Worm (Caenorhabditis elegans) whole organism, L4/young adult: Measurements from ENCODE around the gene aly-2.
"Not testable (repeated sequence)": the region's sequence is repeated elsewhere in the genome, so short reads cannot be mapped to it uniquely, and the experiment has no call there.

Experiments used
- W03F9.2 ChIP-seq: fragments of 150-350 bp; optimal IDR thresholded peaks from 2 replicates; lab custom pipeline; 2014; ENCODE audit warnings: missing biosample characterization, missing genetic modification characterization
- dao-5 ChIP-seq: sonication (generic microtip); optimal IDR thresholded peaks from 2 replicates; lab custom pipeline; 2016; ENCODE audit warnings: missing genotype, missing genetic modification characterization, moderate library complexity, missing compliant biosample characterization
- him-1 ChIP-seq: sonication (generic microtip); optimal IDR thresholded peaks from 2 replicates; lab custom pipeline; 2016; ENCODE audit warnings: missing genotype, missing genetic modification reagents, missing genetic modification characterization, missing compliant biosample characterization

Gene aly-2

DNA sequence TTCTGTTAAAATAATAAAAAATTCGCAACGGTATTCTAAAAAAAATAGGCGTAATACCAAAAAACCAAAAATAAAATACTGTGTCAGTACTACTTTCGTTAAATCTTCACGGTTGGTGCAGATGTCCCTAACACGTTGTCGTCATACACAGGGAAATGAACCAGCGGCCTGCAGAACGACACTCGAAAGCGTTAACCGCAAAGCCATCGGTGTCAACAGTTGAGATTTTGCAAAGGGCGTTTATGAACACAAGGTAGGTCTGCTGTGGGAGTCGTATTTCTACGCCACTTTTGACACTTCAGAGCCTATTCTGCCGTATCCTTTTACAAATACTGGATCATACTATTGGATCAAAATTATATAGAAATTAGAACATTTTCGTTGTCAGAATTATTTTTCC lies 43.9 kb downstream of the aly-2 start:
- TF ChIP-seq W03F9.2 (tag; lab: Kevin White, UChicago): peak; percentile 33
- peak; percentile 74 for TF ChIP-seq dao-5
- TF ChIP-seq him-1 (tag; lab: Kevin White, UChicago): peak; percentile 69

DNA sequence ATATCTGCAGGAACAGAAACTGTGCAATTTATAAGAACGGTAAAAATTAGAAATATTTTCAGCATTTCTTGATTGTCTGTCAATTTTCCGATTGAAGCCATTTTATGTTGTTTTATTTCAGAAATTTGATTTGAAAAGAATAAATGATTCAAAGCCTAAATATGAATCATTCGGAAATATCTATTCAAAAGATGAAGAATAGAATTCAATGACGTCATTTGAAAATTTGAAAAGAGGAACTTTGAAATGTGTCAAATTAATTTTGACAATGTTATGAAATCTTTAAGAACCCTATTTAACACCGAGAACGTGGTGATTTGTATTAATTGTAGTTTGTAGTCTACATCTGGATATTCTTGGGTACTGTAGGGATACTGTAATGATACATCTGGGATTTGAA lies 45.3 kb downstream of the aly-2 start, which contains the start of gene C46C2.5:
Gene C46C2.5, minus strand, starts transcription at position 101 of the 400 bp plus-strand sequence.
- TF ChIP-seq W03F9.2 (tag; lab: Kevin White, UChicago): no peak
- no peak for TF ChIP-seq him-1 (tag; lab: Kevin White, UChicago)
- TF ChIP-seq dao-5: no peak

DNA sequence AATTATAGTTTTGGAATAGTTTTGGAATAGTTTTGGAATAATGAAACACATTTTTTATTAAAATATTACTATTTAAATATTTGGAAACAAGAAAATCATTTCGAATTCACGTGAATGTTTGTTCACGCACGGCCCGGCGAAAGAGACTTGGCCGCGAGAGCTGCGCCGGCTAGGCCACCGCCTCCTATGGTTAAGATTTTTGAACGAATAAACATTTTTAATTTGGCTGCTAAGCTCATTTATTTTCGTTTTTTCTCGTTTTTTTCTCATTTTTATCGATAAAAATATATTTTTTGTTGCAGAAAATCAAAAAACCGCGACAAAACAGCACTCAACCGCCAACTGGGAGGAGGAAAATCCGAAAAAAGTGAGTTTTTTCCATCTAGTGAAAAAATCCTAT lies 47.3 kb downstream of the aly-2 start, which contains the start of gene C46C2.7:
Gene C46C2.7, plus strand, starts transcription at position 301 of the 400 bp plus-strand sequence.
- TF ChIP-seq him-1 (tag; lab: Kevin White, UChicago); W03F9.2 (tag; lab: Kevin White, UChicago); dao-5: not testable (repeated sequence)

DNA sequence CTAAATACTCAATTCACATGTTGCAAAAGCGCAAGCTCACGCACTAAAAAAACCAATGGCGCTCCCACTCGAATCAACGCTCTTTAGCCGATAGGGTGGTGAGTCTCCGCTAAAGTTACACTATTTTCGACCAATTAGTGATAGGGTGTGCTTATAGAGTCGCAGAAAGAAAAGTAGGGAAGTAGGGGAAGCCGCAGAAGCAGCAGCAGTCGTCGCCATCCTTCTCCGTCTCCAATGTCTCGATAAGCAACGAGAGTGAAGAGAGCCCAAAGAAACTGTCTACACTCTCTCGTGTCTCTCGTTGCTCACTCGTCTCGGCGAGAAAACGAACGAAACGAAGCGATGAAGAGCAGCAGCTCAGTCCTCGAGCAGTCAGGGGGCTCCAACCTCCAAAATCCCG lies 49.5 kb downstream of the aly-2 start:
- TF ChIP-seq him-1 (tag; lab: Kevin White, UChicago) (peak; percentile 48), dao-5 (no peak), W03F9.2 (tag; lab: Kevin White, UChicago) (peak; percentile 16)

DNA sequence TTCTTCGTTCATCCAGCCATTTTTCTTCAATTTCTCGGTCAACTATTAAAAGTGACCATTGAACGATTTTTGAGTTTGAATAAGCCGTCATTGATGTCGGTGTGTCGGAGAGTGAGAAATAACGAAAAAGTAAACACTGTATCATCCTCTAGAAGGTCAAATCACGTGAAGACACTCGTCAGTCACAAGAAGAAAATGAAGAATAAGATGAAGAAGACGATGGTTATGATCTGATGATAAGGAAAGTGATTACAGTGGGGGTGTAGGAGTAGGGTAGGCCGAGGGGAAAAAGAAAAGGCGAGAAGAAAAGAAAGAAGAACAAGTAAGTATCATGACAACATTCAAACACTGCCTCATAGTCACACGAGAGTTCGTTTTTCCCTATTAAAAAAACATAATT lies 50.9 kb downstream of the aly-2 start:
- TF ChIP-seq W03F9.2 (tag; lab: Kevin White, UChicago) (peak; percentile 11), him-1 (tag; lab: Kevin White, UChicago) (no peak)
